Worm (Caenorhabditis elegans): ENCODE data around the gene srv-11.

ce11 chrIV:16236827-16237226 lies 15.4 kb upstream of the srv-11 start:
- no peak for TF ChIP-seq him-1 (tag; optimal IDR thresholded peaks at IDR 0.05)
- TF ChIP-seq W03F9.2 (tag; optimal IDR thresholded peaks at IDR 0.05) = no peak
